Worm (Caenorhabditis elegans) whole organism, L1 larva: ENCODE measurements around the gene tiar-1.
A peak's percentile ranks its signal among the peaks of the same experiment; 100 is the strongest.

Source experiments
- C04F5.9 ChIP-seq: sonication (generic microtip); optimal IDR thresholded peaks from 2 replicates; lab custom pipeline; 2016; ENCODE audit warnings: missing genetic modification characterization, missing compliant biosample characterization
- Y116A8C.19 ChIP-seq: sonication (generic microtip); optimal IDR thresholded peaks from 2 replicates; lab custom pipeline; 2016; ENCODE audit warnings: missing compliant biosample characterization, missing genetic modification characterization, borderline replicate concordance
- blmp-1 ChIP-seq: fragments of 150-350 bp; optimal IDR thresholded peaks from 2 replicates; lab custom pipeline; 2014; ENCODE audit warnings: missing biosample characterization, missing genetic modification characterization
- egl-27 ChIP-seq, 2 experiments: fragments of 150-350 bp in 1 of 2; sonication (generic microtip); optimal IDR thresholded peaks; 3 replicates each; lab custom pipeline; 2017 to 2018; ENCODE audit warnings: missing biosample characterization in 2 of 2, missing genetic modification characterization in 2 of 2, missing genetic modification reagents in 2 of 2
- elt-3 ChIP-seq, 6 experiments: fragments of 150-350 bp in 1 of 6; sonication (generic microtip); optimal IDR thresholded peaks; 2 replicates each; lab custom pipeline; 2017 to 2018; ENCODE audit warnings: missing biosample characterization in 6 of 6, missing genetic modification characterization in 6 of 6, inconsistent platforms in 1 of 6
- fos-1 ChIP-seq: fragments of 150-350 bp; optimal IDR thresholded peaks from 2 replicates; lab custom pipeline; 2014; ENCODE audit warnings: missing biosample characterization, missing genetic modification characterization
- lsy-2 ChIP-seq, 2 experiments: fragments of 150-350 bp; optimal IDR thresholded peaks; 2 replicates each; lab custom pipeline; 2014; ENCODE audit warnings: missing biosample characterization in 2 of 2, missing genetic modification characterization in 2 of 2
- nhr-11 ChIP-seq: fragments of 150-350 bp; optimal IDR thresholded peaks from 2 replicates; lab custom pipeline; 2014; ENCODE audit warnings: missing biosample characterization, missing genetic modification characterization
- nhr-237 ChIP-seq: fragments of 150-350 bp; optimal IDR thresholded peaks from 2 replicates; lab custom pipeline; 2014; ENCODE audit warnings: missing biosample characterization, missing genetic modification characterization
- nhr-84 ChIP-seq: sonication (generic microtip); optimal IDR thresholded peaks from 2 replicates; lab custom pipeline; 2017; ENCODE audit warnings: missing biosample characterization, missing genetic modification characterization
- sptf-1 ChIP-seq: fragments of 150-350 bp; optimal IDR thresholded peaks from 2 replicates; lab custom pipeline; 2014; ENCODE audit warnings: missing biosample characterization, missing genetic modification characterization
- tbx-2 ChIP-seq: sonication (generic microtip); optimal IDR thresholded peaks from 2 replicates; lab custom pipeline; 2016; ENCODE audit warnings: missing genetic modification characterization, missing compliant biosample characterization
- unc-62 ChIP-seq: fragments of 150-350 bp; optimal IDR thresholded peaks from 2 replicates; lab custom pipeline; 2014; ENCODE audit warnings: missing biosample characterization, missing genetic modification reagents, missing genetic modification characterization

DNA sequence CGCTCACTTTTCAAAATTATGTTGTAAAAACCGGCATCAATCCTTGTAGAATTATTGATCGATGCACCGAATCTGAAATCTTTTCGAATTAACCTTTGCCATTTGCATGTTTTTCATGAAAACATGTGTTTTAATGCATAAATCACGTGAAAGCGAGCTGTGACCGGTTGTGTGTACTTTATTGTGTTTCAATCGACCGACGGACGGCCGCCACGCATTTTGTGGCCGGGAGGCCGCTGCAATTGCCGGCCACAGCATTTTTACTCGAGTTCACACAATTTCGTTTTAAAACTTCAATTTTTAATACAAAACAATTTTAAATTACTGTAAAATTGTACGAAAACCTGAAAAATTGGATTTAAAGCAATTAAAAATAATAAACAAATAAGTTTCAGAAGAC lies 25.7 kb downstream of the tiar-1 start, which contains the start of gene C25H3.11:
- TF ChIP-seq lsy-2 (tag; optimal IDR thresholded peaks at IDR 0.05; lab: Kevin White, UChicago) (peak; percentile 11 to 14), nhr-84 (no peak), blmp-1 (tag; lab: Kevin White, UChicago) (no peak), nhr-237 (no peak), unc-62 (GFP tag; lab: Kevin White, UChicago) (no peak), nhr-11 (tag; lab: Kevin White, UChicago) (no peak), tbx-2 (tag; lab: Kevin White, UChicago) (no peak), egl-27 (tag; optimal IDR thresholded peaks at IDR 0.05; lab: Kevin White, UChicago) (no peak), elt-3 (tag; optimal IDR thresholded peaks at IDR 0.05; lab: Kevin White, UChicago) (no peak), sptf-1 (tag; lab: Kevin White, UChicago) (no peak), Y116A8C.19 (tag; lab: Kevin White, UChicago) (no peak), fos-1 (tag; lab: Kevin White, UChicago) (no peak), C04F5.9 (no peak)
